Worm (Caenorhabditis elegans) whole organism, L4 larva: ENCODE results near the gene Y4C6B.7.

ENCODE experiments used
- ama-1 ChIP-seq: fragments of 150-350 bp; optimal IDR thresholded peaks from 2 replicates; lab custom pipeline; 2014; ENCODE audit warnings: inconsistent platforms, mixed read lengths
- ceh-28 ChIP-seq: fragments of 150-350 bp; optimal IDR thresholded peaks from 2 replicates; lab custom pipeline; 2014; ENCODE audit warnings: missing biosample characterization, missing genetic modification reagents, missing genetic modification characterization
- ces-1 ChIP-seq: fragments of 150-350 bp; sonication (generic microtip); optimal IDR thresholded peaks from 4 replicates; lab custom pipeline; 2014; ENCODE audit warnings: missing biosample characterization, missing genetic modification reagents, missing genetic modification characterization
- egl-27 ChIP-seq: sonication (generic microtip); optimal IDR thresholded peaks from 3 replicates; lab custom pipeline; 2017; ENCODE audit warnings: missing biosample characterization, missing genetic modification reagents, missing genetic modification characterization
- lin-13 ChIP-seq: fragments of 150-350 bp; optimal IDR thresholded peaks from 2 replicates; lab custom pipeline; 2014; ENCODE audit warnings: missing biosample characterization, missing genetic modification reagents, missing genetic modification characterization
- lin-15B ChIP-seq: fragments of 150-350 bp; sonication (generic microtip); optimal IDR thresholded peaks from 3 replicates; lab custom pipeline; 2014; ENCODE audit warnings: missing biosample characterization, missing genetic modification characterization
- lin-39 ChIP-seq: fragments of 150-350 bp; optimal IDR thresholded peaks from 2 replicates; lab custom pipeline; 2014; ENCODE audit warnings: missing biosample characterization, missing genetic modification reagents, missing genetic modification characterization
- mdt-29 ChIP-seq: fragments of 200-800 bp; sonication (Bioruptor generic); IDR thresholded peaks from 2 replicates; pipeline ENCODE4 v1.3.6; 2022; ENCODE audit warnings: missing genetic modification reagents, missing genetic modification characterization, missing compliant biosample characterization
- nhr-11 ChIP-seq: fragments of 150-350 bp; optimal IDR thresholded peaks from 2 replicates; lab custom pipeline; 2014; ENCODE audit warnings: missing biosample characterization, missing genetic modification characterization
- skn-1 ChIP-seq: fragments of 150-350 bp; optimal IDR thresholded peaks from 2 replicates; lab custom pipeline; 2014; ENCODE audit warnings: missing biosample characterization, missing genetic modification characterization
- snpc-4 ChIP-seq: fragments of 150-350 bp; optimal IDR thresholded peaks from 2 replicates; lab custom pipeline; 2014; ENCODE audit warnings: missing biosample characterization, missing genetic modification characterization
- unc-62 ChIP-seq, 3 experiments: fragments of 150-350 bp in 1 of 3; sonication (generic microtip); optimal IDR thresholded peaks in 2 of 3; peaks in 1 of 3; 1 replicate in 1 of 3; 2 replicates in 2 of 3; lab custom pipeline; 2014 to 2017; ENCODE audit warnings: missing biosample characterization in 3 of 3, missing genetic modification characterization in 3 of 3, missing genetic modification reagents in 3 of 3, missing genotype in 1 of 3

- TF ChIP-seq nhr-11 (tag; lab: Kevin White, UChicago) (no peak), skn-1 (tag; lab: Kevin White, UChicago) (no peak), ama-1 (no peak), lin-39 (no peak), mdt-29 (no peak), unc-62 (GFP tag; optimal IDR thresholded peaks at IDR 0.05 in 1 of 2; lab: Kevin White, UChicago) (no peak), unc-62 (tag; optimal IDR thresholded peaks at IDR 0.05; lab: Kevin White, UChicago) (no peak), lin-15B (no peak), lin-13 (GFP tag; lab: Kevin White, UChicago) (no peak), ces-1 (GFP tag; lab: Kevin White, UChicago) (no peak), ceh-28 (tag; lab: Kevin White, UChicago) (no peak), snpc-4 (tag; lab: Kevin White, UChicago) (no peak), egl-27 (tag; lab: Kevin White, UChicago) (no peak)
These were observed 36.7 kb upstream of the Y4C6B.7 start for ce11 chrIV:5389951-5390350.
